Worm (Caenorhabditis elegans): ENCODE results near the gene srbc-16.

DNA sequence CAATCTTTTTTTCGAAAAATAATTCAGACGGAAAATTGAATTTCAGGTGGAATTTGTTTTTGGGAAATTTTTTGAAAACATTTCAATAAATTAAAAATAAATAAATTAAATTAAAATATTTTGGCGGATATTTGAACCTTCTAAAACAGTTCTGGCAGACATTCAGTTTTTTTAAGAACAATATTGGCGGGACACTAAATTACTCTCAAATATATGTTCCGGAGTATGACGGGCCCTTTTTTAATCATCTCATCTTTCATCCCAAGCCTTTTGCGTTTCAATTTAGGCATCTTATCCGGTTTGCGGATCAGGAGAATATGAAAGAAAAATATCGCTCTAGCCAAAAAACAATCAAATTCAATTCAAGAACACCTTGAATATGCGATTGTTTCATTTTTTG is 25.0 kb downstream of the srbc-16 start, which contains the start of gene svh-11:
- TF ChIP-seq pha-4 (tag; optimal IDR thresholded peaks at IDR 0.05) (no peak), nhr-28 (tag; optimal IDR thresholded peaks at IDR 0.05) (no peak), lsy-2 (tag; optimal IDR thresholded peaks at IDR 0.05) (no peak), ztf-11 (tag; optimal IDR thresholded peaks at IDR 0.05) (no peak), nhr-237 (tag; optimal IDR thresholded peaks at IDR 0.05) (no peak), ces-1 (GFP tag; optimal IDR thresholded peaks at IDR 0.05) (no peak), M03D4.4 (tag; optimal IDR thresholded peaks at IDR 0.05) (no peak), unc-62 (GFP tag; optimal IDR thresholded peaks at IDR 0.05) (no peak), mab-5 (tag; optimal IDR thresholded peaks at IDR 0.05) (no peak), sem-2 (GFP tag; optimal IDR thresholded peaks at IDR 0.05) (no peak), unc-120 (tag; optimal IDR thresholded peaks at IDR 0.05; ENCODE audit: poor library complexity, severe bottlenecking) (no peak), blmp-1 (tag; optimal IDR thresholded peaks at IDR 0.05) (no peak), elt-3 (tag; optimal IDR thresholded peaks at IDR 0.05) (no peak)
